Worm (Caenorhabditis elegans): ENCODE results near the gene col-116.

Gene col-116

ce11 chrIV:8328913-8329312, 26.8 kb upstream of the col-116 start, which contains the start of gene F35H10.2:
Gene F35H10.2 (plus strand): TSS chrIV:8329213.
- TF ChIP-seq gmeb-1 (tag; optimal IDR thresholded peaks at IDR 0.05) (no peak), nhr-12 (tag; optimal IDR thresholded peaks at IDR 0.05) (no peak), R02D3.7 (tag; optimal IDR thresholded peaks at IDR 0.05) (no peak), mbf-1 (tag; optimal IDR thresholded peaks at IDR 0.05) (no peak), elt-1 (tag; optimal IDR thresholded peaks at IDR 0.05) (no peak), nhr-21 (tag; optimal IDR thresholded peaks at IDR 0.05) (no peak), peb-1 (tag; optimal IDR thresholded peaks at IDR 0.05) (no peak), nhr-6 (tag; optimal IDR thresholded peaks at IDR 0.05) (no peak), unc-62 (GFP tag; optimal IDR thresholded peaks at IDR 0.05) (no peak), ZK546.5 (tag; optimal IDR thresholded peaks at IDR 0.05) (no peak), zag-1 (tag; optimal IDR thresholded peaks at IDR 0.05) (no peak), snpc-4 (tag; optimal IDR thresholded peaks at IDR 0.05) (no peak), nhr-11 (tag; optimal IDR thresholded peaks at IDR 0.05) (no peak), skn-1 (tag; optimal IDR thresholded peaks at IDR 0.05) (no peak), elt-3 (tag; optimal IDR thresholded peaks at IDR 0.05) (no peak), nhr-237 (tag; optimal IDR thresholded peaks at IDR 0.05) (no peak), dmd-4 (tag; optimal IDR thresholded peaks at IDR 0.05) (no peak)

- no peak for TF ChIP-seq sma-3 (GFP tag; optimal IDR thresholded peaks at IDR 0.05)
- no peak for TF ChIP-seq nhr-77 (tag; optimal IDR thresholded peaks at IDR 0.05)
These were observed 23.2 kb upstream of the col-116 start, which contains the start of gene lys-10 for ce11 chrIV:8332526-8332925. Gene lys-10 (plus strand): TSS chrIV:8332826.

ce11 chrIV:8333034-8333433, 22.7 kb upstream of the col-116 start:
- TF ChIP-seq ztf-11 (tag; optimal IDR thresholded peaks at IDR 0.05) (no peak), nhr-23 (tag; optimal IDR thresholded peaks at IDR 0.05) (no peak), nhr-12 (tag; optimal IDR thresholded peaks at IDR 0.05) (no peak), mdl-1 (tag; optimal IDR thresholded peaks at IDR 0.05) (no peak), nhr-21 (tag; optimal IDR thresholded peaks at IDR 0.05) (no peak), nhr-6 (tag; optimal IDR thresholded peaks at IDR 0.05) (no peak), sem-4 (tag; optimal IDR thresholded peaks at IDR 0.05) (no peak), skn-1 (tag; optimal IDR thresholded peaks at IDR 0.05) (no peak), aly-2 (tag; optimal IDR thresholded peaks at IDR 0.05) (no peak), sma-3 (GFP tag; optimal IDR thresholded peaks at IDR 0.05) (no peak), C34F6.9 (tag; optimal IDR thresholded peaks at IDR 0.05) (no peak), ama-1 (optimal IDR thresholded peaks at IDR 0.05) (no peak), Y55F3AM.14 (GFP tag; optimal IDR thresholded peaks at IDR 0.05) (no peak), nhr-129 (tag; optimal IDR thresholded peaks at IDR 0.05) (no peak), nhr-25 (tag; optimal IDR thresholded peaks at IDR 0.05) (no peak)

DNA sequence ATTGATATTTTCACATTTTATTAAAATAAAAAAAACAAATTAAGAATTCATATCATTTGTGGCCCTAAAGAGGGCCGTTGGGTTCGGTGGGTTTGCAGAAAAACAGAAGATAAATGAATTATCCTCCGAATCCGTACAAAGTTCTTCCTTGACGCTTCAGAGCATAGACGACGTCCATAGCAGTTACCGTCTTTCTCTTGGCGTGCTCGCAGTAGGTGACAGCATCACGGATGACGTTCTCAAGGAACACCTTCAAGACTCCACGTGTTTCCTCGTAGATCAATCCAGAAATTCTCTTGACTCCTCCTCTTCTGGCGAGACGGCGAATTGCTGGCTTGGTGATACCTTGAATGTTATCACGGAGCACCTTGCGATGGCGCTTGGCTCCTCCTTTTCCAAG, 22.2 kb upstream of the col-116 start:
- TF ChIP-seq ztf-11 (tag; optimal IDR thresholded peaks at IDR 0.05) (no peak), mbf-1 (tag; optimal IDR thresholded peaks at IDR 0.05) (no peak), mdl-1 (tag; optimal IDR thresholded peaks at IDR 0.05) (no peak), ceh-16 (tag; optimal IDR thresholded peaks at IDR 0.05) (no peak), egl-27 (tag; optimal IDR thresholded peaks at IDR 0.05) (no peak), nhr-23 (tag; optimal IDR thresholded peaks at IDR 0.05) (no peak), R02D3.7 (tag; optimal IDR thresholded peaks at IDR 0.05) (no peak), zag-1 (tag; optimal IDR thresholded peaks at IDR 0.05) (no peak), nhr-237 (tag; optimal IDR thresholded peaks at IDR 0.05) (no peak), aly-2 (tag; optimal IDR thresholded peaks at IDR 0.05) (no peak), nhr-6 (tag; optimal IDR thresholded peaks at IDR 0.05) (no peak), elt-1 (tag; optimal IDR thresholded peaks at IDR 0.05) (no peak), lin-11 (tag; optimal IDR thresholded peaks at IDR 0.05) (no peak), sma-3 (GFP tag; optimal IDR thresholded peaks at IDR 0.05) (no peak)

ce11 chrIV:8333954-8333987, 21.9 kb upstream of the col-116 start, which contains the start of gene his-31:
Gene his-31 (minus strand): TSS chrIV:8333983.
- TF ChIP-seq mab-5 (tag; optimal IDR thresholded peaks at IDR 0.05) (no peak), crh-2 (tag; optimal IDR thresholded peaks at IDR 0.05) (no peak), unc-55 (GFP tag; optimal IDR thresholded peaks at IDR 0.05) (no peak), lin-13 (GFP tag; optimal IDR thresholded peaks at IDR 0.05) (no peak), skn-1 (tag; optimal IDR thresholded peaks at IDR 0.05) (no peak), sma-3 (GFP tag; optimal IDR thresholded peaks at IDR 0.05) (no peak), fos-1 (tag; optimal IDR thresholded peaks at IDR 0.05) (no peak), alr-1 (tag; optimal IDR thresholded peaks at IDR 0.05) (no peak), sem-4 (tag; optimal IDR thresholded peaks at IDR 0.05) (no peak), peb-1 (tag; optimal IDR thresholded peaks at IDR 0.05) (no peak), ZK546.5 (tag; optimal IDR thresholded peaks at IDR 0.05) (no peak), ztf-11 (tag; optimal IDR thresholded peaks at IDR 0.05) (no peak), Y55F3AM.14 (GFP tag; optimal IDR thresholded peaks at IDR 0.05) (no peak), nhr-12 (tag; optimal IDR thresholded peaks at IDR 0.05) (no peak), unc-39 (tag; optimal IDR thresholded peaks at IDR 0.05) (no peak), nhr-77 (tag; optimal IDR thresholded peaks at IDR 0.05) (no peak), gmeb-1 (tag; optimal IDR thresholded peaks at IDR 0.05) (no peak)

Measured in whole organism, L2 larva.